Fruit fly (Drosophila melanogaster): ENCODE data around the gene CG46467.

- TF ChIP-seq Dll (optimal IDR thresholded peaks at IDR 0.05): no peak
- TF ChIP-seq pan (optimal IDR thresholded peaks at IDR 0.05): no peak
- TF ChIP-seq CG8478 (optimal IDR thresholded peaks at IDR 0.05): no peak
- no peak for TF ChIP-seq EcR (GFP tag; optimal IDR thresholded peaks at IDR 0.05)
Measured at dm6 chr3R:10035765-10036164, 161.3 kb downstream of the CG46467 start.
